Fruit fly (Drosophila melanogaster) whole organism, pupa: ENCODE measurements around the gene CG44098.

ENCODE experiments used
- CG10348 ChIP-seq: fragments of 200-800 bp; sonication (Bioruptor generic); IDR thresholded peaks from 2 replicates; pipeline ENCODE4 v1.3.6; 2022; ENCODE audit warnings: missing biosample characterization, missing genetic modification characterization
- CG12605 ChIP-seq: fragments of 200-800 bp; sonication (Bioruptor generic); IDR thresholded peaks from 2 replicates; pipeline ENCODE4 v1.3.6; 2022; ENCODE audit warnings: missing biosample characterization, missing genetic modification characterization
- CG13204 ChIP-seq: fragments of 200-800 bp; sonication (Bioruptor generic); optimal IDR thresholded peaks from 2 replicates; lab custom pipeline; 2018; ENCODE audit warnings: missing biosample characterization, mild to moderate bottlenecking, missing genetic modification characterization, moderate library complexity
- CG14655 ChIP-seq: fragments of 200-800 bp; sonication (Bioruptor generic); optimal IDR thresholded peaks from 3 replicates; lab custom pipeline; 2017; ENCODE audit warnings: mild to moderate bottlenecking, missing biosample characterization, missing genetic modification reagents, missing genetic modification characterization
- CG15710 ChIP-seq: fragments of 200-800 bp; sonication (Bioruptor generic); optimal IDR thresholded peaks from 2 replicates; lab custom pipeline; 2018; ENCODE audit warnings: missing biosample characterization, mild to moderate bottlenecking, missing genetic modification characterization, moderate library complexity
- CG17806 ChIP-seq: fragments of 200-800 bp; sonication (Bioruptor generic); optimal IDR thresholded peaks from 2 replicates; lab custom pipeline; 2018; ENCODE audit warnings: missing biosample characterization, mild to moderate bottlenecking, missing genetic modification characterization, moderate library complexity
- CG32121 ChIP-seq: fragments of 200-800 bp; sonication (Bioruptor generic); IDR thresholded peaks from 2 replicates; pipeline ENCODE4 v1.3.6; 2022; ENCODE audit warnings: missing biosample characterization, missing genetic modification characterization
- CG34367 ChIP-seq: fragments of 200-800 bp; sonication (Bioruptor generic); optimal IDR thresholded peaks from 2 replicates; lab custom pipeline; 2018; ENCODE audit warnings: missing biosample characterization, mild to moderate bottlenecking, missing genetic modification characterization
- CG4496 ChIP-seq: fragments of 200-800 bp; sonication (Bioruptor generic); IDR thresholded peaks from 3 replicates; pipeline ENCODE4 v1.3.6; 2022; ENCODE audit warnings: missing biosample characterization, missing genetic modification characterization
- CG8159 ChIP-seq: fragments of 200-800 bp; sonication (Bioruptor generic); optimal IDR thresholded peaks from 3 replicates; lab custom pipeline; 2018; ENCODE audit warnings: missing biosample characterization, mild to moderate bottlenecking, missing genetic modification characterization, moderate library complexity
- CG8301 ChIP-seq: fragments of 200-800 bp; sonication (Bioruptor generic); optimal IDR thresholded peaks from 2 replicates; lab custom pipeline; 2018; ENCODE audit warnings: missing biosample characterization, mild to moderate bottlenecking, missing genetic modification characterization
- CG9948 ChIP-seq: fragments of 200-800 bp; sonication (Bioruptor generic); optimal IDR thresholded peaks from 2 replicates; lab custom pipeline; 2018; ENCODE audit warnings: missing biosample characterization, mild to moderate bottlenecking, missing genetic modification characterization, moderate library complexity
- D1 ChIP-seq: fragments of 200-800 bp; sonication (Bioruptor generic); optimal IDR thresholded peaks from 2 replicates; lab custom pipeline; 2018; ENCODE audit warnings: missing biosample characterization, mild to moderate bottlenecking, missing genetic modification characterization, moderate library complexity
- EcR ChIP-seq: fragments of 200-800 bp; sonication (Bioruptor generic); optimal IDR thresholded peaks from 3 replicates; lab custom pipeline; 2019; ENCODE audit warnings: missing biosample characterization, missing genetic modification characterization, mild to moderate bottlenecking, moderate library complexity, missing genetic modification reagents
- Ets98B ChIP-seq: fragments of 200-800 bp; sonication (Bioruptor generic); IDR thresholded peaks from 2 replicates; pipeline ENCODE4 v1.3.6; 2022; ENCODE audit warnings: missing biosample characterization, missing genetic modification characterization
- Pif1A ChIP-seq: fragments of 200-800 bp; sonication (Bioruptor generic); optimal IDR thresholded peaks from 3 replicates; lab custom pipeline; 2016; ENCODE audit warnings: missing biosample characterization, missing genetic modification characterization
- Pif1B ChIP-seq: fragments of 200-800 bp; sonication (Bioruptor generic); optimal IDR thresholded peaks from 3 replicates; lab custom pipeline; 2016; ENCODE audit warnings: missing biosample characterization, missing genetic modification characterization
- Snoo ChIP-seq: fragments of 200-800 bp; sonication (Bioruptor generic); optimal IDR thresholded peaks from 3 replicates; lab custom pipeline; 2017; ENCODE audit warnings: missing biosample characterization, mild to moderate bottlenecking, missing genetic modification characterization, inconsistent platforms
- fd96Ca ChIP-seq: fragments of 200-800 bp; sonication (Bioruptor generic); IDR thresholded peaks from 3 replicates; pipeline ENCODE4 v1.3.6; 2022; ENCODE audit warnings: missing biosample characterization, missing genetic modification characterization
- gl ChIP-seq: fragments of 200-800 bp; sonication (Bioruptor generic); optimal IDR thresholded peaks from 2 replicates; lab custom pipeline; 2018; ENCODE audit warnings: missing biosample characterization, mild to moderate bottlenecking, missing genetic modification characterization
- rn ChIP-seq: fragments of 200-800 bp; sonication (Bioruptor generic); IDR thresholded peaks from 2 replicates; pipeline ENCODE4 v1.3.6; 2022; ENCODE audit warnings: missing biosample characterization, missing genetic modification characterization

CG44098 gene

dm6 chr3R:4773097-4773496 is at the start of gene CG44098:
CG44098 (minus strand) TSS chr3R:4773197.
- TF ChIP-seq CG12605 (GFP tag; lab: Robert Waterston, UW) = no peak
- no peak for TF ChIP-seq rn (GFP tag; lab: Robert Waterston, UW)
- TF ChIP-seq D1 (tag; lab: Kevin White, UChicago) = no peak
- TF ChIP-seq fd96Ca (GFP tag; lab: Robert Waterston, UW) = no peak
- no peak for TF ChIP-seq Ets98B (GFP tag; lab: Robert Waterston, UW)
- no peak for TF ChIP-seq CG14655 (GFP tag; lab: Kevin White, UChicago)
- TF ChIP-seq Snoo (tag; lab: Kevin White, UChicago) = no peak
- no peak for TF ChIP-seq gl (tag; lab: Kevin White, UChicago)
- no peak for TF ChIP-seq CG8301 (tag; lab: Kevin White, UChicago)
- TF ChIP-seq CG17806 = no peak
- no peak for TF ChIP-seq EcR (GFP tag; lab: Kevin White, UChicago)
- TF ChIP-seq CG32121 (GFP tag; lab: Robert Waterston, UW) = no peak
- no peak for TF ChIP-seq CG10348
- TF ChIP-seq CG9948 = no peak
- TF ChIP-seq CG13204 (GFP tag; lab: Kevin White, UChicago) = no peak
- TF ChIP-seq, all 21 proteins: peak for 0

dm6 chr3R:4821098-4821605 is 48.2 kb upstream of the CG44098 start, which contains the start of gene CG14657:
CG14657 (minus strand) TSS chr3R:4821432.
- TF ChIP-seq fd96Ca (GFP tag; lab: Robert Waterston, UW) (no peak), rn (GFP tag; lab: Robert Waterston, UW) (no peak), CG32121 (GFP tag; lab: Robert Waterston, UW) (no peak), D1 (tag; lab: Kevin White, UChicago) (no peak), Snoo (tag; lab: Kevin White, UChicago) (no peak), CG8301 (tag; lab: Kevin White, UChicago) (no peak), CG4496 (GFP tag; lab: Robert Waterston, UW) (no peak), CG9948 (no peak), CG34367 (tag; lab: Kevin White, UChicago) (no peak), Pif1A (GFP tag; lab: Kevin White, UChicago) (no peak)

- no peak for TF ChIP-seq EcR (GFP tag; lab: Kevin White, UChicago)
- no peak for TF ChIP-seq Pif1A (GFP tag; lab: Kevin White, UChicago)
- TF ChIP-seq Snoo (tag; lab: Kevin White, UChicago) = no peak
- no peak for TF ChIP-seq rn (GFP tag; lab: Robert Waterston, UW)
- no peak for TF ChIP-seq CG10348
- no peak for TF ChIP-seq fd96Ca (GFP tag; lab: Robert Waterston, UW)
- TF ChIP-seq D1 (tag; lab: Kevin White, UChicago) = no peak
- no peak for TF ChIP-seq CG4496 (GFP tag; lab: Robert Waterston, UW)
Observed at dm6 chr3R:4816018-4816417, 43.0 kb upstream of the CG44098 start, which contains the start of gene BBS5. BBS5 (plus strand) TSS chr3R:4816318.

dm6 chr3R:4814677-4815076 is 41.7 kb upstream of the CG44098 start:
- TF ChIP-seq D1 (tag; lab: Kevin White, UChicago) (no peak), Pif1B (GFP tag; lab: Kevin White, UChicago) (no peak), rn (GFP tag; lab: Robert Waterston, UW) (no peak), CG4496 (GFP tag; lab: Robert Waterston, UW) (no peak), CG13204 (GFP tag; lab: Kevin White, UChicago) (no peak), CG12605 (GFP tag; lab: Robert Waterston, UW) (no peak), CG32121 (GFP tag; lab: Robert Waterston, UW) (no peak), CG14655 (GFP tag; lab: Kevin White, UChicago) (no peak), CG8159 (tag; lab: Kevin White, UChicago) (no peak)

- TF ChIP-seq CG17806 (no peak), Pif1A (GFP tag; lab: Kevin White, UChicago) (no peak), rn (GFP tag; lab: Robert Waterston, UW) (no peak), CG12605 (GFP tag; lab: Robert Waterston, UW) (peak; percentile 14; the same call in 1 of the 2 replicates), Pif1B (GFP tag; lab: Kevin White, UChicago) (no peak), gl (tag; lab: Kevin White, UChicago) (peak; percentile 33), CG10348 (no peak), EcR (GFP tag; lab: Kevin White, UChicago) (peak; percentile 76), Snoo (tag; lab: Kevin White, UChicago) (peak; percentile 11), Ets98B (GFP tag; lab: Robert Waterston, UW) (peak; percentile 26; the same call in 1 of the 2 replicates), CG32121 (GFP tag; lab: Robert Waterston, UW) (peak; percentile 34; the same call in 1 of the 2 replicates), fd96Ca (GFP tag; lab: Robert Waterston, UW) (peak; percentile 62; the same call in 2 of the 3 replicates), CG34367 (tag; lab: Kevin White, UChicago) (peak; percentile 9), CG15710 (tag; lab: Kevin White, UChicago) (peak; percentile 34), CG14655 (GFP tag; lab: Kevin White, UChicago) (no peak), CG4496 (GFP tag; lab: Robert Waterston, UW) (0 out of 3 replicates have a peak, but pooled peaks have one; percentile 40), CG9948 (no peak)
Observed at dm6 chr3R:4813172-4813716, 40.2 kb upstream of the CG44098 start.
